Worm (Caenorhabditis elegans): ENCODE measurements around the gene cutl-24.

ce11 chrIV:179700-180099 lies 14.8 kb downstream of the cutl-24 start:
- TF ChIP-seq ztf-23 (GFP tag; IDR thresholded peaks at IDR 0.05): no peak
- no peak for TF ChIP-seq flt-1 (GFP tag; IDR thresholded peaks at IDR 0.05)
- no peak for TF ChIP-seq T22C8.4 (GFP tag; IDR thresholded peaks at IDR 0.05)

Measured in whole organism, midembryonic.